Worm (Caenorhabditis elegans) whole organism, L1 larva: ENCODE data around the gene R01H2.2.

Experiments used
- C34B4.2 ChIP-seq: sonication (generic microtip); optimal IDR thresholded peaks from 2 replicates; lab custom pipeline; 2017; ENCODE audit warnings: mild to moderate bottlenecking, missing genetic modification characterization, missing compliant biosample characterization
- efl-1 ChIP-seq, 4 experiments: fragments of 150-350 bp; optimal IDR thresholded peaks in 3 of 4; peaks in 1 of 4; 1 replicate in 1 of 4; 2 replicates in 3 of 4; lab custom pipeline; 2014; ENCODE audit warnings: missing biosample characterization in 2 of 4, missing genetic modification characterization in 2 of 4, missing genetic modification reagents in 2 of 4
- fkh-10 ChIP-seq: sonication (generic microtip); optimal IDR thresholded peaks from 2 replicates; lab custom pipeline; 2017; ENCODE audit warnings: missing biosample characterization, missing genetic modification reagents, missing genetic modification characterization
- unc-62 ChIP-seq: fragments of 150-350 bp; optimal IDR thresholded peaks from 2 replicates; lab custom pipeline; 2014; ENCODE audit warnings: missing biosample characterization, missing genetic modification reagents, missing genetic modification characterization
- vab-15 ChIP-seq: sonication (generic microtip); optimal IDR thresholded peaks from 2 replicates; lab custom pipeline; 2017; ENCODE audit warnings: missing genotype, mild to moderate bottlenecking, missing genetic modification characterization, missing compliant biosample characterization

- no peak for TF ChIP-seq fkh-10 (GFP tag; lab: Kevin White, UChicago)
- TF ChIP-seq vab-15 (tag; lab: Kevin White, UChicago), result no peak
- TF ChIP-seq unc-62, result no peak
- no peak for TF ChIP-seq efl-1 (optimal IDR thresholded peaks at IDR 0.05; lab: Kevin White, UChicago)
- TF ChIP-seq efl-1 (GFP tag; optimal IDR thresholded peaks at IDR 0.05 in 1 of 2; lab: Kevin White, UChicago), result no peak
- no peak for TF ChIP-seq C34B4.2 (tag; lab: Kevin White, UChicago)
Measured at ce11 chrIII:7081488-7081887, 25.1 kb downstream of the R01H2.2 start.
